Fruit fly (Drosophila melanogaster) whole organism, embryonic: Measurements from ENCODE around the gene CG31100.

Source experiments
- B-H2 ChIP-seq: fragments of 200-800 bp; sonication (Bioruptor generic); optimal IDR thresholded peaks from 2 replicates; lab custom pipeline; 2018; ENCODE audit warnings: missing biosample characterization, mild to moderate bottlenecking, missing genetic modification characterization
- Bgb ChIP-seq: fragments of 200-800 bp; sonication (Bioruptor generic); IDR thresholded peaks from 2 replicates; pipeline ENCODE4 v1.3.6; 2022; ENCODE audit warnings: missing biosample characterization, missing genetic modification characterization; ENCODE audit not compliant: partially characterized antibody
- CG10267 ChIP-seq: fragments of 200-800 bp; sonication (Bioruptor generic); optimal IDR thresholded peaks from 2 replicates; lab custom pipeline; 2018; ENCODE audit warnings: missing biosample characterization, mild to moderate bottlenecking, missing genetic modification characterization, moderate library complexity
- CG11504 ChIP-seq: fragments of 200-800 bp; sonication (Bioruptor generic); optimal IDR thresholded peaks from 3 replicates; lab custom pipeline; 2019; ENCODE audit warnings: missing biosample characterization, mild to moderate bottlenecking, missing genetic modification characterization, moderate library complexity
- CG12071 ChIP-seq: fragments of 200-800 bp; sonication (Bioruptor generic); optimal IDR thresholded peaks from 3 replicates; lab custom pipeline; 2018; ENCODE audit warnings: missing biosample characterization, mild to moderate bottlenecking, missing genetic modification characterization
- CG1529 ChIP-seq: fragments of 200-800 bp; sonication (Bioruptor generic); optimal IDR thresholded peaks from 3 replicates; lab custom pipeline; 2018; ENCODE audit warnings: missing biosample characterization, missing genetic modification characterization
- CG16813 ChIP-seq: fragments of 200-800 bp; sonication (Bioruptor generic); IDR thresholded peaks from 3 replicates; pipeline ENCODE4 v1.3.6; 2022; ENCODE audit warnings: missing biosample characterization, missing genetic modification characterization; ENCODE audit not compliant: partially characterized antibody
- CG16863 ChIP-seq: fragments of 200-800 bp; sonication (Bioruptor generic); optimal IDR thresholded peaks from 3 replicates; lab custom pipeline; 2016; ENCODE audit warnings: missing biosample characterization, missing genetic modification characterization
- CG17385 ChIP-seq: fragments of 200-800 bp; sonication (Bioruptor generic); optimal IDR thresholded peaks from 3 replicates; lab custom pipeline; 2018; ENCODE audit warnings: missing biosample characterization, mild to moderate bottlenecking, missing genetic modification characterization
- CG17568 ChIP-seq: fragments of 200-800 bp; sonication (Bioruptor generic); optimal IDR thresholded peaks from 2 replicates; lab custom pipeline; 2018; ENCODE audit warnings: missing biosample characterization, mild to moderate bottlenecking, missing genetic modification characterization, moderate library complexity
- CG17912 ChIP-seq: fragments of 200-800 bp; sonication (Bioruptor generic); optimal IDR thresholded peaks from 2 replicates; lab custom pipeline; 2018; ENCODE audit warnings: missing biosample characterization, mild to moderate bottlenecking, missing genetic modification characterization
- CG1832 ChIP-seq: fragments of 200-800 bp; sonication (Bioruptor generic); optimal IDR thresholded peaks from 2 replicates; lab custom pipeline; 2017; ENCODE audit warnings: missing biosample characterization, mild to moderate bottlenecking, missing genetic modification characterization, inconsistent platforms
- CG2120 ChIP-seq: fragments of 200-800 bp; sonication (Bioruptor generic); optimal IDR thresholded peaks from 3 replicates; lab custom pipeline; 2016; ENCODE audit warnings: missing biosample characterization, missing genetic modification characterization
- CG2678 ChIP-seq: fragments of 200-800 bp; sonication (Bioruptor generic); optimal IDR thresholded peaks from 3 replicates; lab custom pipeline; 2019; ENCODE audit warnings: missing biosample characterization, mild to moderate bottlenecking, missing genetic modification characterization, moderate library complexity
- CG3065 ChIP-seq: fragments of 200-800 bp; sonication (Bioruptor generic); optimal IDR thresholded peaks from 2 replicates; lab custom pipeline; 2016; ENCODE audit warnings: missing biosample characterization, missing genetic modification characterization
- CG3847 ChIP-seq: fragments of 200-800 bp; sonication (Bioruptor generic); IDR thresholded peaks from 2 replicates; pipeline ENCODE4 v1.3.6; 2022; ENCODE audit warnings: missing biosample characterization, missing genetic modification characterization
- CG4360 ChIP-seq: fragments of 200-800 bp; sonication (Bioruptor generic); IDR thresholded peaks from 2 replicates; pipeline ENCODE4 v1.3.6; 2022; ENCODE audit warnings: missing biosample characterization, missing genetic modification characterization
- CG5245 ChIP-seq: fragments of 200-800 bp; sonication (Bioruptor generic); optimal IDR thresholded peaks from 3 replicates; lab custom pipeline; 2016; ENCODE audit warnings: missing biosample characterization, missing genetic modification characterization
- CG6254 ChIP-seq: fragments of 200-800 bp; sonication (Bioruptor generic); optimal IDR thresholded peaks from 3 replicates; lab custom pipeline; 2017; ENCODE audit warnings: mild to moderate bottlenecking, missing biosample characterization, missing genetic modification reagents, missing genetic modification characterization
- CG7839 ChIP-seq: fragments of 200-800 bp; sonication (Bioruptor generic); optimal IDR thresholded peaks from 3 replicates; lab custom pipeline; 2018; ENCODE audit warnings: missing biosample characterization, mild to moderate bottlenecking, missing genetic modification characterization, moderate library complexity
- Dfd ChIP-seq, 2 experiments: fragments of >200 bp; optimal IDR thresholded peaks; 2 replicates each; lab custom pipeline; 2017; ENCODE audit warnings: missing biosample characterization in 2 of 2, missing genetic modification characterization in 2 of 2
- Drgx ChIP-seq: fragments of 200-800 bp; sonication (Bioruptor generic); IDR thresholded peaks from 2 replicates; pipeline ENCODE4 v1.3.6; 2022; ENCODE audit warnings: missing biosample characterization, missing genetic modification characterization
- Fer2 ChIP-seq: fragments of 200-800 bp; sonication (Bioruptor generic); optimal IDR thresholded peaks from 2 replicates; lab custom pipeline; 2018; ENCODE audit warnings: missing biosample characterization, mild to moderate bottlenecking, missing genetic modification characterization, moderate library complexity
- HLH54F ChIP-seq: fragments of 200-800 bp; sonication (Bioruptor generic); optimal IDR thresholded peaks from 3 replicates; lab custom pipeline; 2016; ENCODE audit warnings: missing biosample characterization, missing genetic modification characterization
- HLHmδ ChIP-seq: fragments of 200-800 bp; sonication (Bioruptor generic); optimal IDR thresholded peaks from 2 replicates; lab custom pipeline; 2018; ENCODE audit warnings: missing biosample characterization, mild to moderate bottlenecking, missing genetic modification characterization, moderate library complexity
- HmgZ ChIP-seq: fragments of 200-800 bp; sonication (Bioruptor generic); optimal IDR thresholded peaks from 2 replicates; lab custom pipeline; 2018; ENCODE audit warnings: missing biosample characterization, mild to moderate bottlenecking, missing genetic modification characterization
- Lhr ChIP-seq: fragments of 200-800 bp; sonication (Bioruptor generic); optimal IDR thresholded peaks from 3 replicates; lab custom pipeline; 2017; ENCODE audit warnings: mild to moderate bottlenecking, missing biosample characterization, missing genetic modification reagents, missing genetic modification characterization
- Max ChIP-seq: fragments of 200-800 bp; sonication (Bioruptor generic); optimal IDR thresholded peaks from 2 replicates; lab custom pipeline; 2016; ENCODE audit warnings: missing biosample characterization, mild to moderate bottlenecking, missing genetic modification characterization
- NC2α ChIP-seq: fragments of 200-800 bp; sonication (Bioruptor generic); optimal IDR thresholded peaks from 2 replicates; lab custom pipeline; 2016; ENCODE audit warnings: missing biosample characterization, missing genetic modification characterization
- Optix ChIP-seq: fragments of 200-800 bp; sonication (Bioruptor generic); IDR thresholded peaks from 3 replicates; pipeline ENCODE4 v1.3.6; 2022; ENCODE audit warnings: missing biosample characterization, missing genetic modification characterization
- PHDP ChIP-seq: fragments of 200-800 bp; sonication (Bioruptor generic); optimal IDR thresholded peaks from 3 replicates; lab custom pipeline; 2018; ENCODE audit warnings: missing biosample characterization, mild to moderate bottlenecking, missing genetic modification characterization, moderate library complexity
- Ravus ChIP-seq: fragments of 200-800 bp; sonication (Bioruptor generic); IDR thresholded peaks from 2 replicates; pipeline ENCODE4 v1.3.6; 2022; ENCODE audit warnings: missing biosample characterization, missing genetic modification characterization
- Sry-β ChIP-seq: fragments of 200-800 bp; sonication (Bioruptor generic); optimal IDR thresholded peaks from 2 replicates; lab custom pipeline; 2018; ENCODE audit warnings: missing biosample characterization, mild to moderate bottlenecking, missing genetic modification characterization, moderate library complexity
- ap ChIP-seq: fragments of 200-800 bp; sonication (Bioruptor generic); IDR thresholded peaks from 2 replicates; pipeline ENCODE4 v1.3.6; 2022; ENCODE audit warnings: missing biosample characterization, missing genetic modification characterization
- bab2 ChIP-seq: fragments of 200-800 bp; sonication (Bioruptor generic); optimal IDR thresholded peaks from 2 replicates; lab custom pipeline; 2016; ENCODE audit warnings: missing biosample characterization, missing genetic modification characterization
- cas ChIP-seq: fragments of 200-800 bp; sonication (Bioruptor generic); IDR thresholded peaks from 2 replicates; pipeline ENCODE4 v1.3.6; 2022; ENCODE audit warnings: missing biosample characterization, missing genetic modification characterization
- dm ChIP-seq: fragments of 200-800 bp; sonication (Bioruptor generic); optimal IDR thresholded peaks from 3 replicates; lab custom pipeline; 2016; ENCODE audit warnings: missing biosample characterization, missing genetic modification characterization
- gfzf ChIP-seq: fragments of 200-800 bp; sonication (Bioruptor generic); optimal IDR thresholded peaks from 2 replicates; lab custom pipeline; 2016; ENCODE audit warnings: missing biosample characterization, mild to moderate bottlenecking, missing genetic modification characterization, moderate library complexity
- h ChIP-seq: fragments of >200 bp; optimal IDR thresholded peaks from 2 replicates; lab custom pipeline; 2017
- hbn ChIP-seq: fragments of 200-800 bp; sonication (Bioruptor generic); IDR thresholded peaks from 2 replicates; pipeline ENCODE4 v1.3.6; 2022; ENCODE audit warnings: missing biosample characterization, missing genetic modification characterization; ENCODE audit not compliant: partially characterized antibody
- lola ChIP-seq, 3 experiments: fragments of >200 bp in 2 of 3; fragments of 200-800 bp in 1 of 3; sonication (Bioruptor generic) in 1 of 3; optimal IDR thresholded peaks; 2 replicates each; lab custom pipeline; 2017 to 2019; ENCODE audit warnings: missing biosample characterization in 3 of 3, missing genetic modification characterization in 3 of 3, mild to moderate bottlenecking in 1 of 3, moderate library complexity in 1 of 3
- maf-S ChIP-seq: fragments of 200-800 bp; sonication (Bioruptor generic); optimal IDR thresholded peaks from 2 replicates; lab custom pipeline; 2016; ENCODE audit warnings: missing biosample characterization, missing genetic modification characterization
- onecut ChIP-seq: fragments of 200-800 bp; sonication (Bioruptor generic); IDR thresholded peaks from 2 replicates; pipeline ENCODE4 v1.3.6; 2022; ENCODE audit warnings: missing biosample characterization, missing genetic modification characterization
- pum ChIP-seq: fragments of 200-800 bp; sonication (Bioruptor generic); optimal IDR thresholded peaks from 2 replicates; lab custom pipeline; 2016; ENCODE audit warnings: missing biosample characterization, missing genetic modification characterization
- pzg ChIP-seq: fragments of 200-800 bp; sonication (Bioruptor generic); optimal IDR thresholded peaks from 3 replicates; lab custom pipeline; 2018; ENCODE audit warnings: missing biosample characterization, mild to moderate bottlenecking, missing genetic modification characterization, moderate library complexity
- sd ChIP-seq: fragments of 200-800 bp; sonication (Bioruptor generic); optimal IDR thresholded peaks from 3 replicates; lab custom pipeline; 2018; ENCODE audit warnings: missing biosample characterization, mild to moderate bottlenecking, missing genetic modification characterization, moderate library complexity
- so ChIP-seq: fragments of 200-800 bp; sonication (Bioruptor generic); IDR thresholded peaks from 3 replicates; pipeline ENCODE4 v1.3.6; 2022; ENCODE audit warnings: missing biosample characterization, missing genetic modification characterization
- zf30C ChIP-seq: fragments of 200-800 bp; sonication (Bioruptor generic); optimal IDR thresholded peaks from 3 replicates; lab custom pipeline; 2018; ENCODE audit warnings: missing biosample characterization, mild to moderate bottlenecking, missing genetic modification characterization
- zfh1 ChIP-seq: fragments of 200-800 bp; sonication (Bioruptor generic); IDR thresholded peaks from 3 replicates; pipeline ENCODE4 v1.3.6; 2022; ENCODE audit warnings: missing biosample characterization, missing genetic modification characterization

The CG31100 gene

DNA sequence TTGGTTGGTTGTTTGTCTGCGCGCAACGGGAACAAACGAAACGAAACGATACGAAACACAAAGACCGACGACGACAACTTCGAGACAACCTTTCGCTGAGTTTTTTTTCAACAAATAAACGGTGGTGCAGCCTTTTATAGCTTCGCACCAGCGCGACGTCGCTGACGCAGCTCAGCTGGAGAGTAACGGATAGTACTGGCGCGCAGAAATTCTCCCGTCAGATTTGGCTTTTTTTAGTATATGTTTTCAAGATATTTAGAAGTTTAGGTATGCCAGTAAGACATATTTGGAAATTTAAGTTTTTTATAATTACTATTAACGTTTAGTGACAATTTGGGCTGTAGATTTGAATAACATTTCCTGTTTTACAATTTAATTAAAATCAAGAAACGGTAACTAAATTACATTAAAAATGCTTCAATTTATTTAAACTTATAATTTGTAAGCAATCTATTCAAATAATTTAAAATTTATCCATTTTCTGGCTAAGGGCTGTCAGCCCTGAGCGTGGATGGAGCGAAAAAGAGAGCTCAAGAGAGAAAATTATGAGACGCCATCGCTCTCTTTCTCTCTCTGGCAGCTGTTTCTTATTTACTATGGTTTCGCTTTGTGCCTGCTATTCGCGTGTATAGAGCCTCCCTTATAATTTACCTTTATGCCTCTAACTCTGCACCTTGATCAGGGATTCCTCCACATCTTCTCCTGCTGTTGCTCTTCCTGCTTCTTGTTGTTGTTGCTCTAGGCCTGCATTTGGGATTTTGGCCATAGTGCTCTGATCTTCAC, 30.4 kb upstream of the CG31100 start (continued):
- TF ChIP-seq Optix (GFP tag; lab: Robert Waterston, UW): no peak
- no peak for TF ChIP-seq h (lab: Kevin White, UChicago)
- TF ChIP-seq dm (GFP tag; lab: Kevin White, UChicago): no peak
- peak; percentile 77 for TF ChIP-seq CG2120 (GFP tag; lab: Kevin White, UChicago)
- peak; percentile 51 for TF ChIP-seq CG17568 (GFP tag; lab: Kevin White, UChicago)
- TF ChIP-seq CG11504 (tag; lab: Kevin White, UChicago): peak; percentile 88
- TF ChIP-seq CG3847 (GFP tag; lab: Robert Waterston, UW): peak; percentile 60; the same call in 1 of the 2 replicates
- peak; percentile 76 for TF ChIP-seq Drgx (GFP tag; lab: Robert Waterston, UW)
- peak; percentile 54 for TF ChIP-seq CG17912
- peak; percentile 71 for TF ChIP-seq B-H2 (GFP tag; lab: Kevin White, UChicago)
- TF ChIP-seq CG1832: no peak
- TF ChIP-seq CG5245: peak; percentile 38
- peak; percentile 73 for TF ChIP-seq CG6254 (GFP tag; lab: Kevin White, UChicago)
- peak; percentile 94 for TF ChIP-seq CG2678 (tag; lab: Kevin White, UChicago)
- peak; percentile 76 for TF ChIP-seq sd (tag; lab: Kevin White, UChicago)
- peak; percentile 64 for TF ChIP-seq HmgZ (tag; lab: Kevin White, UChicago)
- TF ChIP-seq CG16813: no peak
- TF ChIP-seq NC2α (GFP tag; lab: Kevin White, UChicago): peak; percentile 56
- peak; percentile 88 for TF ChIP-seq PHDP
- no peak for TF ChIP-seq bab2
- TF ChIP-seq hbn (GFP tag; lab: Robert Waterston, UW): no peak
- peak; percentile 12; the same call in 1 of the 2 replicates for TF ChIP-seq Ravus (GFP tag; lab: Robert Waterston, UW)
- TF ChIP-seq CG12071 (GFP tag; lab: Kevin White, UChicago): no peak
- peak; percentile 61 for TF ChIP-seq Lhr (GFP tag; lab: Kevin White, UChicago)
- TF ChIP-seq lola (GFP tag; optimal IDR thresholded peaks at IDR 0.05; lab: Kevin White, UChicago): peak in 1 of 3 experiments; percentile 92
- peak; percentile 57 for TF ChIP-seq zfh1 (GFP tag; lab: Robert Waterston, UW)
- TF ChIP-seq HLHmδ (GFP tag; lab: Kevin White, UChicago): peak; percentile 40
- TF ChIP-seq CG17385 (GFP tag; lab: Kevin White, UChicago): peak; percentile 83
- TF ChIP-seq so: peak; percentile 81; the same call in 2 of the 3 replicates
- peak; percentile 74 for TF ChIP-seq CG1529
- peak; percentile 74 for TF ChIP-seq Fer2 (tag; lab: Kevin White, UChicago)
- TF ChIP-seq cas (GFP tag; lab: Robert Waterston, UW): 0 out of 2 replicates have a peak, but pooled peaks have one; percentile 21
- TF ChIP-seq pum: no peak
- peak; percentile 60 for TF ChIP-seq onecut
- TF ChIP-seq CG7839: peak; percentile 88
- TF ChIP-seq gfzf (GFP tag; lab: Kevin White, UChicago): no peak
- TF ChIP-seq HLH54F (GFP tag; lab: Kevin White, UChicago): peak; percentile 51
- TF ChIP-seq maf-S (GFP tag; lab: Kevin White, UChicago): peak; percentile 25
- peak; percentile 94 for TF ChIP-seq CG4360 (GFP tag; lab: Robert Waterston, UW)
- TF ChIP-seq ap (GFP tag; lab: Robert Waterston, UW): no peak
- peak; percentile 4 for TF ChIP-seq pzg
- TF ChIP-seq Dfd (GFP tag; optimal IDR thresholded peaks at IDR 0.05; lab: Kevin White, UChicago): no peak
- TF ChIP-seq Max (GFP tag; lab: Kevin White, UChicago): peak; percentile 71
- TF ChIP-seq zf30C (GFP tag; lab: Kevin White, UChicago): no peak
- TF ChIP-seq CG3065 (GFP tag; lab: Kevin White, UChicago): peak; percentile 56
- peak; percentile 50; the same call in 1 of the 2 replicates for TF ChIP-seq Bgb (GFP tag; lab: Robert Waterston, UW)
- TF ChIP-seq CG10267 (tag; lab: Kevin White, UChicago): peak; percentile 86
- TF ChIP-seq Sry-β (GFP tag; lab: Kevin White, UChicago): peak; percentile 100
- peak; percentile 25 for TF ChIP-seq CG16863 (GFP tag; lab: Kevin White, UChicago)
